Fruit fly (Drosophila melanogaster): Measurements from ENCODE around the gene Klp31E.

Klp31E gene

dm6 chr2L:10381890-10382450, 31.8 kb upstream of the Klp31E start, which contains the start of gene CG5096 (continued):
- TF ChIP-seq Elba2 (GFP tag; optimal IDR thresholded peaks at IDR 0.05) (no peak), ash1 (GFP tag; optimal IDR thresholded peaks at IDR 0.05) (peak; percentile 82), CG6272 (GFP tag; IDR thresholded peaks at IDR 0.05) (peak; percentile 81), CG9437 (GFP tag; optimal IDR thresholded peaks at IDR 0.05) (peak; percentile 73), bsh (GFP tag; optimal IDR thresholded peaks at IDR 0.05) (peak in 1 of 2 experiments; percentile 90), CG15073 (GFP tag; optimal IDR thresholded peaks at IDR 0.05) (peak; percentile 16), CG11093 (GFP tag; IDR thresholded peaks at IDR 0.05) (peak; percentile 65; the same call in 1 of the 3 replicates), Dad (GFP tag; optimal IDR thresholded peaks at IDR 0.05) (peak; percentile 51), slbo (GFP tag; IDR thresholded peaks at IDR 0.05) (peak; percentile 91), sens-2 (GFP tag; IDR thresholded peaks at IDR 0.05) (no peak), Dbx (GFP tag; IDR thresholded peaks at IDR 0.05) (peak; percentile 94), CG7839 (tag; optimal IDR thresholded peaks at IDR 0.05) (peak; percentile 94), gcm2 (GFP tag; optimal IDR thresholded peaks at IDR 0.05) (peak; percentile 23), ken (GFP tag; IDR thresholded peaks at IDR 0.05) (peak; percentile 81; the same call in 2 of the 3 replicates), Hmr (GFP tag; optimal IDR thresholded peaks at IDR 0.05) (peak; percentile 94), CG10209 (GFP tag; optimal IDR thresholded peaks at IDR 0.05) (peak; percentile 88), CG9932 (GFP tag; IDR thresholded peaks at IDR 0.05) (peak; percentile 81), wek (GFP tag; optimal IDR thresholded peaks at IDR 0.05) (peak; percentile 48), CG17186 (GFP tag; optimal IDR thresholded peaks at IDR 0.05) (no peak), B-H1 (GFP tag; IDR thresholded peaks at IDR 0.05) (peak; percentile 85), CG10959 (GFP tag; IDR thresholded peaks at IDR 0.05) (peak; percentile 51; the same call in 1 of the 2 replicates), CG5953 (GFP tag; IDR thresholded peaks at IDR 0.05) (peak; percentile 82), D (optimal IDR thresholded peaks at IDR 0.05) (no peak), D (GFP tag; optimal IDR thresholded peaks at IDR 0.05) (peak; percentile 64), CG10321 (GFP tag; IDR thresholded peaks at IDR 0.05) (peak; percentile 59; the same call in 1 of the 2 replicates), CG12299 (tag; optimal IDR thresholded peaks at IDR 0.05) (peak; percentile 90), gro (GFP tag; optimal IDR thresholded peaks at IDR 0.05) (peak; percentile 90), CG7271 (tag; optimal IDR thresholded peaks at IDR 0.05) (no peak), ato (GFP tag; IDR thresholded peaks at IDR 0.05; ENCODE audit: partially characterized antibody) (no peak), CG6689 (GFP tag; IDR thresholded peaks at IDR 0.05) (peak; percentile 89), disco-r (GFP tag; optimal IDR thresholded peaks at IDR 0.05) (peak; percentile 59), Oli (tag; optimal IDR thresholded peaks at IDR 0.05) (peak; percentile 86), pnt (GFP tag; optimal IDR thresholded peaks at IDR 0.05) (peak; percentile 71), CG8359 (GFP tag; optimal IDR thresholded peaks at IDR 0.05; ENCODE audit: borderline replicate concordance) (peak; percentile 49), CG6765 (GFP tag; optimal IDR thresholded peaks at IDR 0.05) (peak; percentile 83), Hsf (GFP tag; optimal IDR thresholded peaks at IDR 0.05) (peak; percentile 79), CG11247 (GFP tag; IDR thresholded peaks at IDR 0.05) (no peak; the same call in 1 of the 2 replicates), CG31388 (GFP tag; optimal IDR thresholded peaks at IDR 0.05) (peak; percentile 21), emc (GFP tag; optimal IDR thresholded peaks at IDR 0.05) (peak; percentile 59), fru (optimal IDR thresholded peaks at IDR 0.05) (no peak), trh (GFP tag; optimal IDR thresholded peaks at IDR 0.05) (peak; percentile 51), cas (GFP tag; IDR thresholded peaks at IDR 0.05) (peak; percentile 76; the same call in 1 of the 2 replicates), sr (GFP tag; IDR thresholded peaks at IDR 0.05) (no peak; the same call in 2 of the 3 replicates), hbn (GFP tag; IDR thresholded peaks at IDR 0.05; ENCODE audit: partially characterized antibody) (no peak), HmgD (GFP tag; optimal IDR thresholded peaks at IDR 0.05) (no peak), CG8388 (GFP tag; optimal IDR thresholded peaks at IDR 0.05) (peak; percentile 82), CG15696 (tag; optimal IDR thresholded peaks at IDR 0.05) (peak; percentile 42), row (GFP tag; IDR thresholded peaks at IDR 0.05) (peak; percentile 96), Neu2 (GFP tag; optimal IDR thresholded peaks at IDR 0.05; ENCODE audit: borderline replicate concordance) (no peak), eve (GFP tag; optimal IDR thresholded peaks at IDR 0.05) (peak in 1 of 2 experiments; percentile 78), pita (GFP tag; optimal IDR thresholded peaks at IDR 0.05) (no peak)

Measured in whole organism, embryonic.